Worm (Caenorhabditis elegans): ENCODE measurements around the gene kin-16.
"Not testable (repeated sequence)": the region's sequence is repeated elsewhere in the genome, so short reads cannot be mapped to it uniquely, and the experiment has no call there.

ce11 chrII:9461881-9462280 lies 26.0 kb upstream of the kin-16 start, which contains the start of gene chil-21:
- not testable (repeated sequence) for TF ChIP-seq isw-1 (GFP tag; IDR thresholded peaks at IDR 0.05); pqm-1 (tag; optimal IDR thresholded peaks at IDR 0.05); unc-62 (GFP tag; optimal IDR thresholded peaks at IDR 0.05); nhr-12 (tag; optimal IDR thresholded peaks at IDR 0.05); lin-35 (GFP tag; optimal IDR thresholded peaks at IDR 0.05); sup-37 (GFP tag; optimal IDR thresholded peaks at IDR 0.05); dpl-1 (GFP tag; optimal IDR thresholded peaks at IDR 0.05); aha-1 (tag; optimal IDR thresholded peaks at IDR 0.05); elt-3 (tag; optimal IDR thresholded peaks at IDR 0.05); fkh-8 (tag; optimal IDR thresholded peaks at IDR 0.05); ama-1 (optimal IDR thresholded peaks at IDR 0.05); nhr-47 (tag; optimal IDR thresholded peaks at IDR 0.05)
